Worm (Caenorhabditis elegans): ENCODE results near the gene C18G1.7.

DNA sequence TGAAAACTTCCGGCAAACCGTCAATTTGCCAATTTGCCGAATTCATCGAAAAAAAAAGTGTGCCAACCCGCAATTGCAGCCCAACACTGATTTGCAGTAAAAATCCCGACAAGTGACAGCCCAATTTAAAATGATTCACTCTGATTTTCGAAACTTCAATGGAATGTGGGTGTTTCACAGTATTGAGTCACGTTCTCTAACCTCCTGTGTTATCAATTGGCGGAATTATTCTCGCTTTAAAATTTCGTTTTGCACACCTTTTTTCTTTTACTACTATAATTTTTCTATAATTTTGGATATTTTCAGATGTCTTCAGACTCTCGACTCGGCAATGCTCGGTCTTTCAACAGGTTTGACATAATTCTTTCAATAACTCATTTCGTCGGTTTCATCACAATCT lies 23.1 kb upstream of the C18G1.7 start, which contains the start of gene F39G3.5:
- TF ChIP-seq sea-1 (GFP tag; conservative IDR thresholded peaks at IDR 0.05) (no peak), ama-1 (optimal IDR thresholded peaks at IDR 0.05) (no peak), flt-1 (GFP tag; IDR thresholded peaks at IDR 0.05) (no peak), hmbx-1 (tag; optimal IDR thresholded peaks at IDR 0.05) (no peak), scrt-1 (GFP tag; IDR thresholded peaks at IDR 0.05) (no peak), tbx-11 (GFP tag; IDR thresholded peaks at IDR 0.05) (no peak), tra-4 (tag; optimal IDR thresholded peaks at IDR 0.05) (no peak), hmg-4 (GFP tag; optimal IDR thresholded peaks at IDR 0.05) (no peak), F13C5.2 (tag; optimal IDR thresholded peaks at IDR 0.05) (no peak)
